Fruit fly (Drosophila melanogaster) Kc167 (cell line): Measurements from ENCODE around the gene dnc.

Experiments
- Sin3A ChIP-seq: fragments of >200 bp; optimal IDR thresholded peaks from 2 replicates; lab custom pipeline; 2018; ENCODE audit warnings: missing external identifiers
- h ChIP-seq: fragments of >200 bp; optimal IDR thresholded peaks from 3 replicates; lab custom pipeline; 2018; ENCODE audit warnings: missing external identifiers
- psq ChIP-seq: fragments of >200 bp; optimal IDR thresholded peaks from 2 replicates; lab custom pipeline; 2017; ENCODE audit warnings: missing external identifiers
- ttk ChIP-seq: sonication (Bioruptor generic); optimal IDR thresholded peaks from 2 replicates; lab custom pipeline; 2017; ENCODE audit warnings: missing external identifiers

DNA sequence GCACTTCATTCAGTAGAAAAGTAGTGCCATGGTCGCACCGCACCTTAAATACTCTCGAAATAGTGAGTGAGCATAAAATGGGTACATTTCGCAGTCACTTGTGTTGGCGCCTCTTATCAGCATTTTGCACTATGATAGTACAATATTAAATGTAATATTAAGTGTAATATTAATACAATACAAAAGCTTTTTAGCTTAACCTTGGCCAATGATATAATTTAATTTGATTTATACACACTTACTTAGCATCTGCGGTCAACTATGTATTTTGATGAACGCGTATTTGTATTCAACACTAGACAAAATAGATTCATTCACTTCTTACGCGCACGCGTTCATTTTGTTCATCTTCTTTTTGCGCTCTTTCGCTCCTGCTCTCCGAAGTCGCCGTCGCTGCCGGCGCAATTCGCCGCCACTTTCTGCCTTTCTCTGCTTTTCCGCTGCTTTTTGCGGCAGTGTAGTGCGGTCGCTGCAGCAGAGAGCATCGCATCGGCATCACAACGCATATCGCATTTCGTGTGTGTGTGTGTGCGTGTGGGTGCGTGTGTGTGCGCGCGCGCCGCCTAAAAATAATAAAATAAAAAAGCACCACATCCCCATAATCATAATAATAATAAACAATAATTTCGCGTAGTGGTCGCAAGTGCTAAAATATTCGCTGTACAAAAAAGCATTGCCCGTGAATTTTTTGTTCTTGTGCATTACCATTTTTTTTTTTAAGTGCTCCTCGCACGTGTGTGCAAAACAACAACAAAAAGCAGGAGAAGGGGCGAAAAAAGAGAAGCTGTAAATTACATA is 112.9 kb downstream of the dnc start:
- no peak for TF ChIP-seq h (lab: Kevin White, UChicago)
- TF ChIP-seq psq (lab: Kevin White, UChicago) = no peak
- TF ChIP-seq Sin3A (lab: Kevin White, UChicago) = no peak
- no peak for TF ChIP-seq ttk (lab: Kevin White, UChicago)
